Worm (Caenorhabditis elegans) whole organism, L1 larva: ENCODE measurements around the gene F53B1.2.

Source experiments
- aly-2 ChIP-seq: fragments of 150-350 bp; optimal IDR thresholded peaks from 2 replicates; lab custom pipeline; 2014; ENCODE audit warnings: missing biosample characterization, missing genetic modification characterization
- ama-1 ChIP-seq: fragments of 150-350 bp; optimal IDR thresholded peaks from 2 replicates; lab custom pipeline; 2014
- egl-27 ChIP-seq, 2 experiments: fragments of 150-350 bp in 1 of 2; sonication (generic microtip); optimal IDR thresholded peaks; 3 replicates each; lab custom pipeline; 2017 to 2018; ENCODE audit warnings: missing biosample characterization in 2 of 2, missing genetic modification characterization in 2 of 2, missing genetic modification reagents in 2 of 2
- elt-3 ChIP-seq, 6 experiments: fragments of 150-350 bp in 1 of 6; sonication (generic microtip); optimal IDR thresholded peaks; 2 replicates each; lab custom pipeline; 2017 to 2018; ENCODE audit warnings: missing biosample characterization in 6 of 6, missing genetic modification characterization in 6 of 6, inconsistent platforms in 1 of 6
- fkh-10 ChIP-seq: sonication (generic microtip); optimal IDR thresholded peaks from 2 replicates; lab custom pipeline; 2017; ENCODE audit warnings: missing biosample characterization, missing genetic modification reagents, missing genetic modification characterization
- lsy-2 ChIP-seq, 2 experiments: fragments of 150-350 bp; optimal IDR thresholded peaks; 2 replicates each; lab custom pipeline; 2014; ENCODE audit warnings: missing biosample characterization in 2 of 2, missing genetic modification characterization in 2 of 2
- nhr-76 ChIP-seq: sonication (generic microtip); optimal IDR thresholded peaks from 2 replicates; lab custom pipeline; 2017; ENCODE audit warnings: missing biosample characterization, missing genetic modification characterization
- pag-3 ChIP-seq: sonication (generic microtip); optimal IDR thresholded peaks from 2 replicates; lab custom pipeline; 2017; ENCODE audit warnings: missing genetic modification characterization, mild to moderate bottlenecking, missing compliant biosample characterization, antibody characterized with exemption, borderline replicate concordance; ENCODE audit not compliant: insufficient read depth
- sup-37 ChIP-seq: fragments of 200-800 bp; sonication (Bioruptor generic); optimal IDR thresholded peaks from 2 replicates; lab custom pipeline; 2018; ENCODE audit warnings: mild to moderate bottlenecking, missing genetic modification characterization, missing compliant biosample characterization
- unc-62 ChIP-seq: fragments of 150-350 bp; optimal IDR thresholded peaks from 2 replicates; lab custom pipeline; 2014; ENCODE audit warnings: missing biosample characterization, missing genetic modification reagents, missing genetic modification characterization
- ztf-11 ChIP-seq, 2 experiments: sonication (generic microtip); optimal IDR thresholded peaks; 2 replicates each; lab custom pipeline; 2016 to 2017; ENCODE audit warnings: missing genetic modification characterization in 2 of 2, missing biosample characterization in 1 of 2, missing compliant biosample characterization in 1 of 2

- TF ChIP-seq elt-3 (tag; optimal IDR thresholded peaks at IDR 0.05; lab: Kevin White, UChicago) (no peak), pag-3 (no peak), nhr-76 (tag; lab: Kevin White, UChicago) (no peak), unc-62 (GFP tag; lab: Kevin White, UChicago) (no peak), lsy-2 (tag; optimal IDR thresholded peaks at IDR 0.05; lab: Kevin White, UChicago) (no peak), aly-2 (tag; lab: Kevin White, UChicago) (no peak), ztf-11 (tag; optimal IDR thresholded peaks at IDR 0.05; lab: Kevin White, UChicago) (no peak), fkh-10 (GFP tag; lab: Kevin White, UChicago) (no peak), ama-1 (no peak), egl-27 (tag; optimal IDR thresholded peaks at IDR 0.05; lab: Kevin White, UChicago) (no peak), sup-37 (GFP tag; lab: Kevin White, UChicago) (no peak)
Measured at ce11 chrX:2114171-2114570, 5.4 kb downstream of the F53B1.2 start.
